Worm (Caenorhabditis elegans) whole organism, midembryonic: ENCODE data around the gene F53C3.6.
A peak's percentile ranks its signal among the peaks of the same experiment; 100 is the strongest.

ENCODE experiments used
- T22C8.4 ChIP-seq: fragments of 200-800 bp; sonication (Bioruptor generic); IDR thresholded peaks from 2 replicates; pipeline ENCODE4 v1.3.6; 2022; ENCODE audit warnings: missing genetic modification characterization, missing compliant biosample characterization
- cog-1 ChIP-seq: sonication (generic microtip); optimal IDR thresholded peaks from 2 replicates; lab custom pipeline; 2016; ENCODE audit warnings: missing genetic modification characterization, missing compliant biosample characterization
- flt-1 ChIP-seq: fragments of 200-800 bp; sonication (Bioruptor generic); IDR thresholded peaks from 2 replicates; pipeline ENCODE4 v1.3.6; 2022; ENCODE audit warnings: missing genetic modification characterization, missing compliant biosample characterization
- klf-2 ChIP-seq: fragments of 200-800 bp; sonication (Bioruptor generic); conservative IDR thresholded peaks from 2 replicates; pipeline ENCODE4 v1.3.6; 2022; ENCODE audit warnings: missing genetic modification reagents, missing genetic modification characterization, missing compliant biosample characterization
- med-1 ChIP-seq: sonication (generic microtip); optimal IDR thresholded peaks from 2 replicates; lab custom pipeline; 2017; ENCODE audit warnings: missing genetic modification characterization, mild to moderate bottlenecking, missing compliant biosample characterization, antibody characterized with exemption, missing genetic modification reagents; ENCODE audit not compliant: insufficient read depth
- ref-1 ChIP-seq: fragments of 200-800 bp; sonication (Bioruptor generic); conservative IDR thresholded peaks from 2 replicates; pipeline ENCODE4 v1.3.6; 2022; ENCODE audit warnings: missing genetic modification reagents, missing genetic modification characterization, missing compliant biosample characterization
- tab-1 ChIP-seq: fragments of 200-800 bp; sonication (Bioruptor generic); IDR thresholded peaks from 2 replicates; pipeline ENCODE4 v1.3.6; 2022; ENCODE audit warnings: missing genetic modification characterization, missing compliant biosample characterization
- ztf-23 ChIP-seq: fragments of 200-800 bp; sonication (Bioruptor generic); IDR thresholded peaks from 2 replicates; pipeline ENCODE4 v1.3.6; 2022; ENCODE audit warnings: missing genetic modification reagents, missing genetic modification characterization, missing compliant biosample characterization
- ztf-29 ChIP-seq: fragments of 200-800 bp; sonication (Bioruptor generic); IDR thresholded peaks from 2 replicates; pipeline ENCODE4 v1.3.6; 2022; ENCODE audit warnings: missing genetic modification reagents, missing genetic modification characterization, missing compliant biosample characterization

F53C3.6 gene

ce11 chrII:3878330-3878729, 19.6 kb upstream of the F53C3.6 start, which contains the start of gene srh-250:
Gene srh-250 (plus strand): TSS chrII:3878630.
- TF ChIP-seq T22C8.4 (GFP tag; lab: Robert Waterston, UW) (no peak), med-1 (GFP tag; lab: Kevin White, UChicago) (no peak), klf-2 (no peak), tab-1 (GFP tag; lab: Robert Waterston, UW) (no peak), ztf-23 (GFP tag; lab: Robert Waterston, UW) (no peak), ztf-29 (no peak), cog-1 (tag; lab: Kevin White, UChicago) (no peak), flt-1 (GFP tag; lab: Robert Waterston, UW) (no peak), ref-1 (GFP tag; lab: Robert Waterston, UW) (no peak)

ce11 chrII:3879945-3880344, 18.0 kb upstream of the F53C3.6 start, which contains the start of gene nhr-166:
Gene nhr-166 (plus strand): TSS chrII:3880245.
- TF ChIP-seq med-1 (GFP tag; lab: Kevin White, UChicago) (no peak), ref-1 (GFP tag; lab: Robert Waterston, UW) (no peak), ztf-23 (GFP tag; lab: Robert Waterston, UW) (no peak), tab-1 (GFP tag; lab: Robert Waterston, UW) (no peak), T22C8.4 (GFP tag; lab: Robert Waterston, UW) (no peak), flt-1 (GFP tag; lab: Robert Waterston, UW) (no peak), ztf-29 (no peak), cog-1 (tag; lab: Kevin White, UChicago) (no peak), klf-2 (no peak)

ce11 chrII:3891124-3891523, 6.8 kb upstream of the F53C3.6 start, which contains the start of gene F53C3.8:
Gene F53C3.8 (plus strand): TSS chrII:3891424.
- no peak for TF ChIP-seq tab-1 (GFP tag; lab: Robert Waterston, UW)
- no peak for TF ChIP-seq med-1 (GFP tag; lab: Kevin White, UChicago)
- no peak for TF ChIP-seq ztf-29
- TF ChIP-seq ref-1 (GFP tag; lab: Robert Waterston, UW): no peak
- TF ChIP-seq T22C8.4 (GFP tag; lab: Robert Waterston, UW): no peak
- TF ChIP-seq klf-2: no peak
- TF ChIP-seq flt-1 (GFP tag; lab: Robert Waterston, UW): no peak
- no peak for TF ChIP-seq ztf-23 (GFP tag; lab: Robert Waterston, UW)
- TF ChIP-seq cog-1 (tag; lab: Kevin White, UChicago): no peak

- TF ChIP-seq cog-1 (tag; lab: Kevin White, UChicago): no peak
- no peak for TF ChIP-seq tab-1 (GFP tag; lab: Robert Waterston, UW)
- no peak for TF ChIP-seq ztf-29
- TF ChIP-seq T22C8.4 (GFP tag; lab: Robert Waterston, UW): no peak
- TF ChIP-seq med-1 (GFP tag; lab: Kevin White, UChicago): no peak
- TF ChIP-seq ref-1 (GFP tag; lab: Robert Waterston, UW): no peak
- no peak for TF ChIP-seq klf-2
- no peak for TF ChIP-seq flt-1 (GFP tag; lab: Robert Waterston, UW)
- TF ChIP-seq ztf-23 (GFP tag; lab: Robert Waterston, UW): no peak
Measured at ce11 chrII:3893911-3894310, 4.0 kb upstream of the F53C3.6 start.

ce11 chrII:3894755-3895154, 3.2 kb upstream of the F53C3.6 start, which contains the start of gene F53C3.7:
Gene F53C3.7 (plus strand): TSS chrII:3895055.
- TF ChIP-seq ztf-23 (GFP tag; lab: Robert Waterston, UW): no peak
- no peak for TF ChIP-seq ref-1 (GFP tag; lab: Robert Waterston, UW)
- TF ChIP-seq klf-2: no peak
- TF ChIP-seq tab-1 (GFP tag; lab: Robert Waterston, UW): no peak

- TF ChIP-seq ztf-23 (GFP tag; lab: Robert Waterston, UW) (no peak), T22C8.4 (GFP tag; lab: Robert Waterston, UW) (no peak), flt-1 (GFP tag; lab: Robert Waterston, UW) (no peak), cog-1 (tag; lab: Kevin White, UChicago) (peak; percentile 71), ztf-29 (no peak), ref-1 (GFP tag; lab: Robert Waterston, UW) (no peak), tab-1 (GFP tag; lab: Robert Waterston, UW) (no peak), klf-2 (no peak), med-1 (GFP tag; lab: Kevin White, UChicago) (no peak)
Measured at ce11 chrII:3896920-3897319, 1.0 kb upstream of the F53C3.6 start.

ce11 chrII:3901108-3901507, 3.2 kb downstream of the F53C3.6 start, which contains the start of gene F53C3.4:
Gene F53C3.4 (plus strand): TSS chrII:3901408.
- no peak for TF ChIP-seq ref-1 (GFP tag; lab: Robert Waterston, UW)
- TF ChIP-seq flt-1 (GFP tag; lab: Robert Waterston, UW): no peak
- no peak for TF ChIP-seq tab-1 (GFP tag; lab: Robert Waterston, UW)
- no peak for TF ChIP-seq cog-1 (tag; lab: Kevin White, UChicago)
- TF ChIP-seq med-1 (GFP tag; lab: Kevin White, UChicago): no peak
- no peak for TF ChIP-seq ztf-29
- no peak for TF ChIP-seq ztf-23 (GFP tag; lab: Robert Waterston, UW)

- TF ChIP-seq med-1 (GFP tag; lab: Kevin White, UChicago) (no peak), flt-1 (GFP tag; lab: Robert Waterston, UW) (no peak), cog-1 (tag; lab: Kevin White, UChicago) (no peak), ztf-23 (GFP tag; lab: Robert Waterston, UW) (no peak), T22C8.4 (GFP tag; lab: Robert Waterston, UW) (no peak)
Measured at ce11 chrII:3902798-3903197, 4.9 kb downstream of the F53C3.6 start, which contains the start of gene F53C3.3. Gene F53C3.3 (plus strand): TSS chrII:3902856.

ce11 chrII:3906615-3907190, 8.8 kb downstream of the F53C3.6 start, which contains the start of the genes F53C3.11 and fbxb-103:
Gene F53C3.11 (minus strand): TSS chrII:3906715.
Gene fbxb-103 (plus strand): TSS chrII:3907140.
- TF ChIP-seq klf-2 (no peak), flt-1 (GFP tag; lab: Robert Waterston, UW) (no peak), ztf-29 (no peak), T22C8.4 (GFP tag; lab: Robert Waterston, UW) (no peak), ref-1 (GFP tag; lab: Robert Waterston, UW) (no peak), ztf-23 (GFP tag; lab: Robert Waterston, UW) (no peak), cog-1 (tag; lab: Kevin White, UChicago) (no peak), med-1 (GFP tag; lab: Kevin White, UChicago) (no peak), tab-1 (GFP tag; lab: Robert Waterston, UW) (no peak)
